Fruit fly (Drosophila melanogaster): ENCODE results near the gene Rpt3.

DNA sequence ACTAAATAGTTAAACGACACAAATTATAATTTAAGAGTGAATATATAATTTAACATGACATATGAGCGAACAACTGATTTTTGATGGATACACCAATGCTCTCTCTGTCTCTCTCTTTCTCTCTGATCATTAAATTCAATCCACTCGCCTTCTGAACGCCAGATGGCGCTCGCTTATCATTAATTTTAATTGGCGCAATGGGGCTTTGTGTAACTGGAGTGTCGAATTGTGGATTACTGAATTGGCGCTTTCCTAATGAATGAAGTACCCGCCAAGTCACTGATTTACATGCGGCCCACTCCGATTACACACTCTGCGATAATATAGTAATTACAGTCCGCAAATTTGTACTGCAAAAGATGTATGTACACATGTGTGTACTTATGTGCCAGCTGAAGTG, 43.1 kb upstream of the Rpt3 start:
- no peak for TF ChIP-seq ovo (GFP tag; optimal IDR thresholded peaks at IDR 0.05)
- TF ChIP-seq CG11617 (GFP tag; optimal IDR thresholded peaks at IDR 0.05): no peak
- no peak for TF ChIP-seq cic (GFP tag; optimal IDR thresholded peaks at IDR 0.05)
- TF ChIP-seq CG33017 (tag; optimal IDR thresholded peaks at IDR 0.05): no peak
- no peak for TF ChIP-seq Crg-1 (GFP tag; optimal IDR thresholded peaks at IDR 0.05)
- peak; percentile 74 for TF ChIP-seq tj (GFP tag; optimal IDR thresholded peaks at IDR 0.05)

Measured in whole organism, adult.